Worm (Caenorhabditis elegans) whole organism, L2 larva: Measurements from ENCODE around the gene srb-6.

Source experiments
- ZK546.5 ChIP-seq: sonication (generic microtip); optimal IDR thresholded peaks from 2 replicates; lab custom pipeline; 2017; ENCODE audit warnings: missing biosample characterization, missing genetic modification characterization
- crh-2 ChIP-seq: sonication (generic microtip); optimal IDR thresholded peaks from 2 replicates; lab custom pipeline; 2017; ENCODE audit warnings: missing biosample characterization, missing genetic modification characterization
- fos-1 ChIP-seq: fragments of 150-350 bp; optimal IDR thresholded peaks from 2 replicates; lab custom pipeline; 2014; ENCODE audit warnings: missing biosample characterization, missing genetic modification characterization
- lin-13 ChIP-seq: fragments of 150-350 bp; optimal IDR thresholded peaks from 2 replicates; lab custom pipeline; 2014; ENCODE audit warnings: missing biosample characterization, missing genetic modification reagents, missing genetic modification characterization
- lsy-2 ChIP-seq, 2 experiments: fragments of 150-350 bp in 1 of 2; sonication (generic microtip) in 1 of 2; optimal IDR thresholded peaks; 2 replicates each; lab custom pipeline; 2014 to 2017; ENCODE audit warnings: missing biosample characterization in 2 of 2, missing genetic modification characterization in 2 of 2
- nhr-77 ChIP-seq: fragments of 150-350 bp; optimal IDR thresholded peaks from 2 replicates; lab custom pipeline; 2014; ENCODE audit warnings: missing biosample characterization, missing genetic modification characterization
- unc-55 ChIP-seq: fragments of 150-350 bp; sonication (generic microtip); optimal IDR thresholded peaks from 3 replicates; lab custom pipeline; 2014; ENCODE audit warnings: missing biosample characterization, missing genetic modification reagents, missing genetic modification characterization

ce11 chrII:10147502-10147901, 47.2 kb upstream of the srb-6 start:
- TF ChIP-seq unc-55 (GFP tag; lab: Kevin White, UChicago) (no peak), lsy-2 (tag; optimal IDR thresholded peaks at IDR 0.05; lab: Kevin White, UChicago) (no peak), fos-1 (tag; lab: Kevin White, UChicago) (no peak), crh-2 (no peak), nhr-77 (tag; lab: Kevin White, UChicago) (no peak), lin-13 (GFP tag; lab: Kevin White, UChicago) (no peak), ZK546.5 (tag; lab: Kevin White, UChicago) (no peak)
